Fruit fly (Drosophila melanogaster): ENCODE results near the gene CG43391.

Gene CG43391

DNA sequence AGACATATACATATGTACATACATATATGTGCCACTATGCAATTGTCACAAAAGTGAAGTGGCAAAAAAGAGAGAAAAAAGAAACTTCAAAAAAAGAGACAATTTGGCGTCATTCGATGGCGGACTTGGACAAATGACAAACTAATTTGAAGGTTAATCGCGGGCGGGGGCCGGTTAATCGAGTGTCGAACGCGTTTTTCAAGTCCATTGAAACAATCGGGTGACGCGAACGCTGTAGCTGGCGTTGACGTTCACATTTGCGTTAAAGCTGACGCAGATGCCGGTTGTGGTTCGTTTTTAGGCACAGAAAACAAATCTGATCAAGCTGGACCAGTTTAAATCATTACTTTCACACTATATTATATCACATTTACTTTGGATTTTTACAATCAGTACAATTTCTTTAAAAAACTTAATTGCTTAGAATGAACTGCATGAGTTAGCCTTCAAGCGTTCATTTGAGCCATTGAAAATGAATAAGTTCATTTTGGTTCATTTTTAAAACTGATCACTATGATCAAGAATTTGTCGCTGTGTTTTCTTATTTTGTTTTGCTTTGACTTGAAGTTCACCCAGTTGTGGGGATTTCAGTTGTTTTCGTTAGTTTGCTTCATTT lies 47.0 kb downstream of the CG43391 start (continued):
- TF ChIP-seq dysf (GFP tag; IDR thresholded peaks at IDR 0.05) (peak; percentile 67; the same call in 2 of the 3 replicates), CoRest (tag; optimal IDR thresholded peaks at IDR 0.05) (peak; percentile 58), repo (GFP tag; optimal IDR thresholded peaks at IDR 0.05) (no peak), H15 (GFP tag; IDR thresholded peaks at IDR 0.05) (0 out of 3 replicates have a peak, but pooled peaks have one; percentile 5), NC2α (GFP tag; optimal IDR thresholded peaks at IDR 0.05) (peak; percentile 11), seq (GFP tag; IDR thresholded peaks at IDR 0.05) (no peak), CG15011 (GFP tag; optimal IDR thresholded peaks at IDR 0.05) (peak; percentile 17), zf30C (GFP tag; optimal IDR thresholded peaks at IDR 0.05) (peak; percentile 18), CG10959 (GFP tag; IDR thresholded peaks at IDR 0.05) (no peak), CG7786 (GFP tag; optimal IDR thresholded peaks at IDR 0.05) (peak; percentile 32), CG6689 (GFP tag; IDR thresholded peaks at IDR 0.05) (0 out of 2 replicates have a peak, but pooled peaks have one; percentile 23), CG32532 (GFP tag; IDR thresholded peaks at IDR 0.05) (peak; percentile 54; the same call in 1 of the 2 replicates), CG13424 (tag; optimal IDR thresholded peaks at IDR 0.05) (peak; percentile 56), CG10366 (GFP tag; IDR thresholded peaks at IDR 0.05) (0 out of 2 replicates have a peak, but pooled peaks have one; percentile 15), mam (GFP tag; optimal IDR thresholded peaks at IDR 0.05) (peak; percentile 45), en (GFP tag; optimal IDR thresholded peaks at IDR 0.05) (peak; percentile 29), CG10462 (GFP tag; optimal IDR thresholded peaks at IDR 0.05) (no peak), caup (GFP tag; optimal IDR thresholded peaks at IDR 0.05; ENCODE audit: severe bottlenecking) (peak; percentile 41), ci (GFP tag; IDR thresholded peaks at IDR 0.05) (no peak), CG2875 (GFP tag; optimal IDR thresholded peaks at IDR 0.05) (no peak), Asciz (GFP tag; optimal IDR thresholded peaks at IDR 0.05) (no peak), sug (tag; optimal IDR thresholded peaks at IDR 0.05) (peak; percentile 35), bcd (GFP tag; optimal IDR thresholded peaks at IDR 0.05) (peak; percentile 4), Hmr (GFP tag; optimal IDR thresholded peaks at IDR 0.05) (peak; percentile 58), CG31224 (GFP tag; IDR thresholded peaks at IDR 0.05) (0 out of 2 replicates have a peak, but pooled peaks have one; percentile 7), CG1603 (tag; optimal IDR thresholded peaks at IDR 0.05) (peak; percentile 9), klu (GFP tag; IDR thresholded peaks at IDR 0.05) (peak; percentile 49; the same call in 1 of the 2 replicates), CG1832 (GFP tag; optimal IDR thresholded peaks at IDR 0.05) (no peak), grau (tag; optimal IDR thresholded peaks at IDR 0.05) (peak; percentile 68), CG8924 (tag; optimal IDR thresholded peaks at IDR 0.05) (peak; percentile 63), ap (GFP tag; IDR thresholded peaks at IDR 0.05) (no peak), CG33557 (GFP tag; optimal IDR thresholded peaks at IDR 0.05) (no peak), pb (GFP tag; optimal IDR thresholded peaks at IDR 0.05) (no peak), tll (GFP tag; optimal IDR thresholded peaks at IDR 0.05) (no peak), pho (GFP tag; optimal IDR thresholded peaks at IDR 0.05) (peak; percentile 40), CG15601 (tag; optimal IDR thresholded peaks at IDR 0.05) (no peak), Hmx (GFP tag; optimal IDR thresholded peaks at IDR 0.05) (no peak), CG5180 (GFP tag; optimal IDR thresholded peaks at IDR 0.05) (peak; percentile 32), ase (GFP tag; IDR thresholded peaks at IDR 0.05) (no peak), HLH54F (GFP tag; optimal IDR thresholded peaks at IDR 0.05) (peak; percentile 9), Bteb2 (GFP tag; optimal IDR thresholded peaks at IDR 0.05) (peak; percentile 24), CG17359 (tag; optimal IDR thresholded peaks at IDR 0.05) (peak; percentile 43), CG9932 (GFP tag; IDR thresholded peaks at IDR 0.05) (peak; percentile 63), crc (GFP tag; optimal IDR thresholded peaks at IDR 0.05) (no peak), CG4707 (GFP tag; optimal IDR thresholded peaks at IDR 0.05) (no peak), fu2 (GFP tag; optimal IDR thresholded peaks at IDR 0.05) (peak; percentile 15), CG8281 (tag; optimal IDR thresholded peaks at IDR 0.05) (peak; percentile 16), CG9876 (GFP tag; optimal IDR thresholded peaks at IDR 0.05) (no peak), kay (GFP tag; optimal IDR thresholded peaks at IDR 0.05) (peak; percentile 48), CG17361 (GFP tag; IDR thresholded peaks at IDR 0.05) (peak; percentile 68)
